Worm (Caenorhabditis elegans) whole organism, late embryonic: ENCODE data around the gene Y48C3A.5.

Experiments used
- F13H6.1 ChIP-seq: sonication (generic microtip); optimal IDR thresholded peaks from 2 replicates; lab custom pipeline; 2016; ENCODE audit warnings: missing genetic modification characterization, missing compliant biosample characterization
- ceh-18 ChIP-seq: sonication (generic microtip); optimal IDR thresholded peaks from 2 replicates; lab custom pipeline; 2016; ENCODE audit warnings: missing genetic modification characterization, missing compliant biosample characterization
- elt-2 ChIP-seq: sonication (generic microtip); optimal IDR thresholded peaks from 2 replicates; lab custom pipeline; 2016; ENCODE audit warnings: missing genetic modification reagents, missing genetic modification characterization, missing compliant biosample characterization
- eyg-1 ChIP-seq: sonication (generic microtip); optimal IDR thresholded peaks from 2 replicates; lab custom pipeline; 2016; ENCODE audit warnings: missing genotype, missing genetic modification characterization, missing compliant biosample characterization
- gmeb-2 ChIP-seq: sonication (generic microtip); optimal IDR thresholded peaks from 2 replicates; lab custom pipeline; 2016; ENCODE audit warnings: missing genetic modification characterization, inconsistent platforms, missing compliant biosample characterization
- hlh-13 ChIP-seq: fragments of 200-800 bp; sonication (Bioruptor generic); optimal IDR thresholded peaks from 2 replicates; lab custom pipeline; 2018; ENCODE audit warnings: mild to moderate bottlenecking, missing genetic modification characterization, missing compliant biosample characterization
- hlh-15 ChIP-seq: sonication (generic microtip); optimal IDR thresholded peaks from 2 replicates; lab custom pipeline; 2016; ENCODE audit warnings: missing genetic modification characterization, missing compliant biosample characterization
- lin-11 ChIP-seq: fragments of 200-800 bp; sonication (Bioruptor generic); optimal IDR thresholded peaks from 2 replicates; lab custom pipeline; 2018; ENCODE audit warnings: mild to moderate bottlenecking, missing genetic modification characterization, missing compliant biosample characterization
- mec-3 ChIP-seq: sonication (generic microtip); optimal IDR thresholded peaks from 2 replicates; lab custom pipeline; 2016; ENCODE audit warnings: borderline replicate concordance, missing genetic modification characterization, missing compliant biosample characterization

ce11 chrII:13278716-13279115, 7.8 kb downstream of the Y48C3A.5 start:
- TF ChIP-seq gmeb-2 (tag; lab: Kevin White, UChicago) (no peak), hlh-13 (GFP tag; lab: Kevin White, UChicago) (no peak), elt-2 (tag; lab: Kevin White, UChicago) (no peak), mec-3 (tag; lab: Kevin White, UChicago) (no peak), ceh-18 (no peak), lin-11 (no peak), eyg-1 (tag; lab: Kevin White, UChicago) (no peak), F13H6.1 (tag; lab: Kevin White, UChicago) (no peak), hlh-15 (tag; lab: Kevin White, UChicago) (no peak)
